Worm (Caenorhabditis elegans) whole organism, L4 larva: ENCODE measurements around the gene uaf-2.

Source experiments
- ama-1 ChIP-seq: fragments of 150-350 bp; optimal IDR thresholded peaks from 2 replicates; lab custom pipeline; 2014; ENCODE audit warnings: inconsistent platforms, mixed read lengths
- dpl-1 ChIP-seq: fragments of 150-350 bp; optimal IDR thresholded peaks from 2 replicates; lab custom pipeline; 2014; ENCODE audit warnings: missing biosample characterization, missing genetic modification reagents, missing genetic modification characterization
- lsy-2 ChIP-seq, 2 experiments: fragments of 150-350 bp in 1 of 2; sonication (generic microtip) in 1 of 2; optimal IDR thresholded peaks; 2 replicates each; lab custom pipeline; 2014 to 2017; ENCODE audit warnings: missing biosample characterization in 2 of 2, missing genetic modification characterization in 2 of 2
- mdl-1 ChIP-seq, 2 experiments: fragments of 150-350 bp in 1 of 2; sonication (generic microtip) in 1 of 2; optimal IDR thresholded peaks; 2 replicates each; lab custom pipeline; 2014 to 2017; ENCODE audit warnings: missing biosample characterization in 2 of 2, missing genetic modification characterization in 2 of 2
- nhr-28 ChIP-seq: fragments of 150-350 bp; optimal IDR thresholded peaks from 2 replicates; lab custom pipeline; 2014; ENCODE audit warnings: missing biosample characterization, missing genetic modification characterization
- nhr-77 ChIP-seq: fragments of 150-350 bp; optimal IDR thresholded peaks from 2 replicates; lab custom pipeline; 2014; ENCODE audit warnings: missing biosample characterization, missing genetic modification characterization
- php-3 ChIP-seq: fragments of 200-800 bp; sonication (Bioruptor generic); IDR thresholded peaks from 2 replicates; pipeline ENCODE4 v1.3.6; 2022; ENCODE audit warnings: missing genetic modification reagents, missing genetic modification characterization, missing compliant biosample characterization
- unc-39 ChIP-seq: sonication (generic microtip); optimal IDR thresholded peaks from 2 replicates; lab custom pipeline; 2017; ENCODE audit warnings: missing biosample characterization, missing genetic modification characterization
- zfp-2 ChIP-seq: sonication (generic microtip); optimal IDR thresholded peaks from 2 replicates; lab custom pipeline; 2016; ENCODE audit warnings: mild to moderate bottlenecking, missing genetic modification characterization, missing compliant biosample characterization
- zfp-3 ChIP-seq: fragments of 200-800 bp; sonication (Bioruptor generic); conservative IDR thresholded peaks from 2 replicates; pipeline ENCODE4 v1.3.6; 2022; ENCODE audit warnings: missing genetic modification reagents, missing genetic modification characterization, missing compliant biosample characterization

- no peak for TF ChIP-seq unc-39 (tag; lab: Kevin White, UChicago)
- TF ChIP-seq lsy-2 (tag; optimal IDR thresholded peaks at IDR 0.05; lab: Kevin White, UChicago), result no peak
- TF ChIP-seq dpl-1, result no peak
- TF ChIP-seq zfp-2 (tag; lab: Kevin White, UChicago), result no peak
- no peak for TF ChIP-seq php-3 (GFP tag; lab: Robert Waterston, UW)
- TF ChIP-seq nhr-28 (tag; lab: Kevin White, UChicago), result no peak
- TF ChIP-seq mdl-1 (tag; optimal IDR thresholded peaks at IDR 0.05; lab: Kevin White, UChicago), result no peak
- TF ChIP-seq zfp-3 (GFP tag; lab: Robert Waterston, UW), result no peak
- TF ChIP-seq ama-1 (lab: Kevin White, UChicago), result no peak
- no peak for TF ChIP-seq nhr-77 (tag; lab: Kevin White, UChicago)
These were observed 15.0 kb downstream of the uaf-2 start, which contains the start of gene Y116A8C.30 for ce11 chrIV:17103615-17104014.
